Worm (Caenorhabditis elegans): Measurements from ENCODE around the gene B0252.5.

DNA sequence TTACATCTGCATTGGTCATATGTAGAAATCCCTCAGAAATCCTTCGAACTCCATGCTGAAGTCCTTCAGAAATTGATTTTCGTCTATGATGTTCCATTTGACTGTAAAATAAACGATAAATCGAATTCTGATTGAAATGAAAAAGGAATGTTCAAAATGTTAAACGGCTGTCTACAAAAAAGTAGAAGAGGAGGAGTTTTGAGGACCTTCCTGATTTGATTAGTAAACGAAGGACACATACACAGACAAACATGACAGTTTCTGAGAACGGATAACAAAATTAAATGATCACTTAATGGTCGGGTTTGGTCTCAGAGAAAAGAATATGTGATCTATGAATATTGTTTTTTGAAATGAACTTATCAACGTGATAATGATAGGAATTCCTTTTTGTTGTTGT is 41.7 kb downstream of the B0252.5 start, which contains the start of gene slc-36.5:
- no peak for TF ChIP-seq skn-1 (tag; optimal IDR thresholded peaks at IDR 0.05)
- TF ChIP-seq nhr-11 (tag; optimal IDR thresholded peaks at IDR 0.05) = no peak
- no peak for TF ChIP-seq ceh-16 (tag; optimal IDR thresholded peaks at IDR 0.05)
- no peak for TF ChIP-seq unc-55 (GFP tag; optimal IDR thresholded peaks at IDR 0.05)
- TF ChIP-seq elt-1 (tag; optimal IDR thresholded peaks at IDR 0.05) = no peak
- no peak for TF ChIP-seq zag-1 (tag; optimal IDR thresholded peaks at IDR 0.05)
- TF ChIP-seq unc-62 (GFP tag; optimal IDR thresholded peaks at IDR 0.05) = no peak
- TF ChIP-seq elt-3 (tag; optimal IDR thresholded peaks at IDR 0.05) = no peak
- no peak for TF ChIP-seq fos-1 (tag; optimal IDR thresholded peaks at IDR 0.05)
- TF ChIP-seq lin-11 (tag; optimal IDR thresholded peaks at IDR 0.05) = no peak

Data from whole organism, L2 larva.